Fruit fly (Drosophila melanogaster) whole organism, embryonic: ENCODE results near the gene Rab3GAP1.

Source experiments
- ATbp ChIP-seq: fragments of 200-800 bp; sonication (Bioruptor generic); optimal IDR thresholded peaks from 2 replicates; lab custom pipeline; 2017; ENCODE audit warnings: missing biosample characterization, mild to moderate bottlenecking, missing genetic modification characterization, missing genetic modification reagents
- Adf1 ChIP-seq: fragments of 200-800 bp; sonication (Bioruptor generic); IDR thresholded peaks from 2 replicates; pipeline ENCODE4 v1.3.6; 2022; ENCODE audit warnings: missing biosample characterization, missing genetic modification characterization
- Atf6 ChIP-seq: fragments of 200-800 bp; sonication (Bioruptor generic); IDR thresholded peaks from 2 replicates; pipeline ENCODE4 v1.3.6; 2022; ENCODE audit warnings: missing biosample characterization, missing genetic modification characterization
- BtbVII ChIP-seq: fragments of 200-800 bp; sonication (Bioruptor generic); optimal IDR thresholded peaks from 3 replicates; lab custom pipeline; 2017; ENCODE audit warnings: missing biosample characterization, mild to moderate bottlenecking, missing genetic modification characterization
- CG10147 ChIP-seq: fragments of 200-800 bp; sonication (Bioruptor generic); optimal IDR thresholded peaks from 2 replicates; lab custom pipeline; 2019; ENCODE audit warnings: missing biosample characterization, mild to moderate bottlenecking, missing genetic modification characterization, moderate library complexity
- CG10654 ChIP-seq: fragments of 200-800 bp; sonication (Bioruptor generic); optimal IDR thresholded peaks from 2 replicates; lab custom pipeline; 2016; ENCODE audit warnings: missing biosample characterization, missing genetic modification characterization
- CG11247 ChIP-seq: fragments of 200-800 bp; sonication (Bioruptor generic); IDR thresholded peaks from 2 replicates; pipeline ENCODE4 v1.3.6; 2022; ENCODE audit warnings: missing biosample characterization, missing genetic modification characterization
- CG12071 ChIP-seq: fragments of 200-800 bp; sonication (Bioruptor generic); optimal IDR thresholded peaks from 3 replicates; lab custom pipeline; 2018; ENCODE audit warnings: missing biosample characterization, mild to moderate bottlenecking, missing genetic modification characterization
- CG12391 ChIP-seq: fragments of 200-800 bp; sonication (Bioruptor generic); optimal IDR thresholded peaks from 3 replicates; lab custom pipeline; 2018; ENCODE audit warnings: missing biosample characterization, mild to moderate bottlenecking, missing genetic modification characterization, moderate library complexity
- CG13424 ChIP-seq: fragments of 200-800 bp; sonication (Bioruptor generic); optimal IDR thresholded peaks from 2 replicates; lab custom pipeline; 2019; ENCODE audit warnings: missing biosample characterization, mild to moderate bottlenecking, missing genetic modification characterization, moderate library complexity
- CG13624 ChIP-seq: fragments of 200-800 bp; sonication (Bioruptor generic); optimal IDR thresholded peaks from 2 replicates; lab custom pipeline; 2016; ENCODE audit warnings: missing biosample characterization, missing genetic modification characterization
- CG15269 ChIP-seq: fragments of 200-800 bp; sonication (Bioruptor generic); optimal IDR thresholded peaks from 2 replicates; lab custom pipeline; 2018; ENCODE audit warnings: missing biosample characterization, mild to moderate bottlenecking, missing genetic modification characterization, moderate library complexity
- CG31224 ChIP-seq: fragments of 200-800 bp; sonication (Bioruptor generic); IDR thresholded peaks from 2 replicates; pipeline ENCODE4 v1.3.6; 2022; ENCODE audit warnings: missing biosample characterization, missing genetic modification characterization
- CG34422 ChIP-seq: fragments of 200-800 bp; sonication (Bioruptor generic); IDR thresholded peaks from 3 replicates; pipeline ENCODE4 v1.3.6; 2022; ENCODE audit warnings: missing biosample characterization, missing genetic modification characterization
- CG4282 ChIP-seq: fragments of 200-800 bp; sonication (Bioruptor generic); optimal IDR thresholded peaks from 2 replicates; lab custom pipeline; 2016; ENCODE audit warnings: missing biosample characterization, missing genetic modification characterization
- CG4404 ChIP-seq: fragments of 200-800 bp; sonication (Bioruptor generic); IDR thresholded peaks from 2 replicates; pipeline ENCODE4 v1.3.6; 2022; ENCODE audit warnings: missing biosample characterization, missing genetic modification characterization
- CG4707 ChIP-seq: fragments of 200-800 bp; sonication (Bioruptor generic); optimal IDR thresholded peaks from 2 replicates; lab custom pipeline; 2018; ENCODE audit warnings: missing biosample characterization, mild to moderate bottlenecking, missing genetic modification characterization, moderate library complexity
- CG4820 ChIP-seq: fragments of 200-800 bp; sonication (Bioruptor generic); optimal IDR thresholded peaks from 3 replicates; lab custom pipeline; 2016; ENCODE audit warnings: missing biosample characterization, missing genetic modification characterization
- CG7745 ChIP-seq: fragments of 200-800 bp; sonication (Bioruptor generic); optimal IDR thresholded peaks from 2 replicates; lab custom pipeline; 2018; ENCODE audit warnings: missing biosample characterization, mild to moderate bottlenecking, missing genetic modification characterization, moderate library complexity
- CG8388 ChIP-seq: fragments of 200-800 bp; sonication (Bioruptor generic); optimal IDR thresholded peaks from 2 replicates; lab custom pipeline; 2019; ENCODE audit warnings: missing biosample characterization, mild to moderate bottlenecking, missing genetic modification characterization, moderate library complexity
- Chrac-16 ChIP-seq: fragments of 200-800 bp; sonication (Bioruptor generic); optimal IDR thresholded peaks from 3 replicates; lab custom pipeline; 2016; ENCODE audit warnings: missing biosample characterization, missing genetic modification characterization
- CoRest ChIP-seq: fragments of 200-800 bp; sonication (Bioruptor generic); optimal IDR thresholded peaks from 3 replicates; lab custom pipeline; 2018; ENCODE audit warnings: missing biosample characterization, mild to moderate bottlenecking, missing genetic modification characterization, moderate library complexity
- D ChIP-seq, 2 experiments: fragments of 200-800 bp in 1 of 2; fragments of >200 bp in 1 of 2; sonication (Bioruptor generic) in 1 of 2; optimal IDR thresholded peaks; 2 replicates in 1 of 2; 3 replicates in 1 of 2; lab custom pipeline; 2017; ENCODE audit warnings: mild to moderate bottlenecking in 1 of 2, missing biosample characterization in 1 of 2, missing genetic modification characterization in 1 of 2, missing genetic modification reagents in 1 of 2
- Dad ChIP-seq: fragments of 200-800 bp; sonication (Bioruptor generic); optimal IDR thresholded peaks from 3 replicates; lab custom pipeline; 2016; ENCODE audit warnings: missing biosample characterization, missing genetic modification characterization
- Dip3 ChIP-seq: fragments of 200-800 bp; sonication (Bioruptor generic); optimal IDR thresholded peaks from 3 replicates; lab custom pipeline; 2016; ENCODE audit warnings: missing biosample characterization, missing genetic modification characterization
- E2f1 ChIP-seq: fragments of 200-800 bp; sonication (Bioruptor generic); IDR thresholded peaks from 2 replicates; pipeline ENCODE4 v1.3.6; 2022; ENCODE audit warnings: missing biosample characterization, missing genetic modification characterization
- E2f2 ChIP-seq: fragments of 200-800 bp; sonication (Bioruptor generic); IDR thresholded peaks from 2 replicates; pipeline ENCODE4 v1.3.6; 2022; ENCODE audit warnings: missing biosample characterization, missing genetic modification characterization
- Elba2 ChIP-seq: fragments of 200-800 bp; sonication (Bioruptor generic); optimal IDR thresholded peaks from 3 replicates; lab custom pipeline; 2016; ENCODE audit warnings: missing biosample characterization, missing genetic modification characterization
- Ets65A ChIP-seq: fragments of 200-800 bp; sonication (Bioruptor generic); peaks from one replicate; lab custom pipeline; 2016; ENCODE audit warnings: missing biosample characterization, missing genetic modification characterization
- Gug ChIP-seq: fragments of 200-800 bp; sonication (Bioruptor generic); IDR thresholded peaks from 4 replicates; pipeline ENCODE4 v1.3.6; 2022; ENCODE audit warnings: missing biosample characterization, missing genetic modification characterization
- Hmx ChIP-seq: fragments of 200-800 bp; sonication (Bioruptor generic); optimal IDR thresholded peaks from 2 replicates; lab custom pipeline; 2016; ENCODE audit warnings: missing biosample characterization, missing genetic modification characterization
- Max ChIP-seq: fragments of 200-800 bp; sonication (Bioruptor generic); optimal IDR thresholded peaks from 2 replicates; lab custom pipeline; 2016; ENCODE audit warnings: missing biosample characterization, mild to moderate bottlenecking, missing genetic modification characterization
- Nf-YC ChIP-seq: fragments of 200-800 bp; optimal IDR thresholded peaks from 3 replicates; lab custom pipeline; 2019; ENCODE audit warnings: missing biosample characterization, mild to moderate bottlenecking, missing genetic modification characterization, moderate library complexity
- Ptx1 ChIP-seq: fragments of 200-800 bp; sonication (Bioruptor generic); IDR thresholded peaks from 2 replicates; pipeline ENCODE4 v1.3.6; 2022; ENCODE audit warnings: missing biosample characterization, missing genetic modification characterization
- Sox102F ChIP-seq: fragments of 200-800 bp; sonication (Bioruptor generic); optimal IDR thresholded peaks from 2 replicates; lab custom pipeline; 2018; ENCODE audit warnings: missing biosample characterization, mild to moderate bottlenecking, missing genetic modification characterization, moderate library complexity
- Taf1 ChIP-seq: fragments of 200-800 bp; sonication (Bioruptor generic); IDR thresholded peaks from 2 replicates; pipeline ENCODE4 v1.3.6; 2022; ENCODE audit warnings: missing biosample characterization, missing genetic modification characterization
- Xbp1 ChIP-seq: fragments of 200-800 bp; sonication (Bioruptor generic); optimal IDR thresholded peaks from 3 replicates; lab custom pipeline; 2016; ENCODE audit warnings: missing biosample characterization, mild to moderate bottlenecking, missing genetic modification characterization
- Xrp1 ChIP-seq: fragments of 200-800 bp; sonication (Bioruptor generic); IDR thresholded peaks from 2 replicates; pipeline ENCODE4 v1.3.6; 2022; ENCODE audit warnings: missing biosample characterization, missing genetic modification characterization
- ase ChIP-seq: fragments of 200-800 bp; sonication (Bioruptor generic); IDR thresholded peaks from 3 replicates; pipeline ENCODE4 v1.3.6; 2022; ENCODE audit warnings: missing biosample characterization, missing genetic modification characterization
- eve ChIP-seq, 2 experiments: fragments of >200 bp; optimal IDR thresholded peaks; 2 replicates each; lab custom pipeline; 2017; ENCODE audit warnings: missing biosample characterization in 2 of 2, missing genetic modification characterization in 2 of 2
- grn ChIP-seq: fragments of 200-800 bp; sonication (Bioruptor generic); optimal IDR thresholded peaks from 3 replicates; lab custom pipeline; 2017; ENCODE audit warnings: missing biosample characterization, missing genetic modification characterization
- knrl ChIP-seq: fragments of 200-800 bp; sonication (Bioruptor generic); IDR thresholded peaks from 3 replicates; pipeline ENCODE4 v1.3.6; 2022; ENCODE audit warnings: missing biosample characterization, missing genetic modification characterization; ENCODE audit not compliant: partially characterized antibody
- ranshi ChIP-seq: fragments of 200-800 bp; sonication (Bioruptor generic); IDR thresholded peaks from 2 replicates; pipeline ENCODE4 v1.3.6; 2022; ENCODE audit warnings: missing biosample characterization, missing genetic modification characterization
- row ChIP-seq: fragments of 200-800 bp; sonication (Bioruptor generic); IDR thresholded peaks from 3 replicates; pipeline ENCODE4 v1.3.6; 2022; ENCODE audit warnings: missing biosample characterization, missing genetic modification characterization
- so ChIP-seq: fragments of 200-800 bp; sonication (Bioruptor generic); IDR thresholded peaks from 3 replicates; pipeline ENCODE4 v1.3.6; 2022; ENCODE audit warnings: missing biosample characterization, missing genetic modification characterization
- ssp ChIP-seq: fragments of 200-800 bp; sonication (Bioruptor generic); IDR thresholded peaks from 2 replicates; pipeline ENCODE4 v1.3.6; 2022; ENCODE audit warnings: missing biosample characterization, missing genetic modification characterization
- sug ChIP-seq: fragments of 200-800 bp; optimal IDR thresholded peaks from 2 replicates; lab custom pipeline; 2019; ENCODE audit warnings: missing biosample characterization, mild to moderate bottlenecking, missing genetic modification characterization, moderate library complexity
- ttk ChIP-seq: fragments of 200-800 bp; sonication (Bioruptor generic); IDR thresholded peaks from 2 replicates; pipeline ENCODE4 v2.1.2; 2022; ENCODE audit warnings: missing biosample characterization, missing genetic modification characterization
- tx ChIP-seq: fragments of 200-800 bp; sonication (Bioruptor generic); optimal IDR thresholded peaks from 2 replicates; lab custom pipeline; 2016; ENCODE audit warnings: missing biosample characterization, missing genetic modification characterization

Rab3GAP1 gene

dm6 chr2L:1629206-1629959, 18.4 kb upstream of the Rab3GAP1 start (continued):
- TF ChIP-seq Ets65A (GFP tag; lab: Kevin White, UChicago) (peak; percentile 93), CG34422 (peak; percentile 49; the same call in 1 of the 3 replicates), CG7745 (no peak), Taf1 (GFP tag; lab: Robert Waterston, UW) (peak; percentile 44; the same call in 1 of the 2 replicates), CG4707 (GFP tag; lab: Kevin White, UChicago) (no peak), Chrac-16 (peak; percentile 47), CG8388 (GFP tag; lab: Kevin White, UChicago) (no peak), Dad (GFP tag; lab: Kevin White, UChicago) (peak; percentile 40), Elba2 (GFP tag; lab: Kevin White, UChicago) (no peak), Nf-YC (tag; lab: Kevin White, UChicago) (peak; percentile 17), row (peak; percentile 81), CG15269 (tag; lab: Kevin White, UChicago) (peak; percentile 76), Dip3 (peak; percentile 81), E2f2 (peak; percentile 50), Sox102F (GFP tag; lab: Kevin White, UChicago) (peak; percentile 76), D (optimal IDR thresholded peaks at IDR 0.05; lab: Kevin White, UChicago) (no peak), D (GFP tag; optimal IDR thresholded peaks at IDR 0.05; lab: Kevin White, UChicago) (no peak), Adf1 (GFP tag; lab: Robert Waterston, UW) (peak; percentile 36; the same call in 1 of the 2 replicates), E2f1 (peak; percentile 62), tx (GFP tag; lab: Kevin White, UChicago) (no peak), Ptx1 (GFP tag; lab: Robert Waterston, UW) (peak; percentile 66), CG4404 (0 out of 2 replicates have a peak, but pooled peaks have one; percentile 26), Xrp1 (GFP tag; lab: Robert Waterston, UW) (peak; percentile 17; the same call in 1 of the 2 replicates), CG4282 (GFP tag; lab: Kevin White, UChicago) (no peak), CoRest (tag; lab: Kevin White, UChicago) (peak; percentile 58), so (peak; percentile 83), Hmx (GFP tag; lab: Kevin White, UChicago) (no peak), CG12071 (GFP tag; lab: Kevin White, UChicago) (peak; percentile 55), Xbp1 (GFP tag; lab: Kevin White, UChicago) (peak; percentile 50), CG31224 (GFP tag; lab: Robert Waterston, UW) (peak; percentile 29; the same call in 1 of the 2 replicates), grn (GFP tag; lab: Kevin White, UChicago) (no peak), Atf6 (GFP tag; lab: Robert Waterston, UW) (peak; percentile 87), CG13424 (peak; percentile 59), ATbp (GFP tag; lab: Kevin White, UChicago) (peak; percentile 1), ssp (no peak), CG10147 (GFP tag; lab: Kevin White, UChicago) (peak; percentile 36), ase (GFP tag; lab: Robert Waterston, UW) (0 out of 3 replicates have a peak, but pooled peaks have one; percentile 5), CG12391 (tag; lab: Kevin White, UChicago) (peak; percentile 62), BtbVII (GFP tag; lab: Kevin White, UChicago) (peak; percentile 34), CG13624 (GFP tag; lab: Kevin White, UChicago) (peak; percentile 17), eve (GFP tag; optimal IDR thresholded peaks at IDR 0.05; lab: Kevin White, UChicago) (peak in 1 of 2 experiments; percentile 7), CG4820 (peak; percentile 16), Gug (peak; percentile 27; the same call in 1 of the 4 replicates), CG11247 (GFP tag; lab: Robert Waterston, UW) (peak; percentile 38; the same call in 1 of the 2 replicates), ranshi (GFP tag; lab: Robert Waterston, UW) (peak; percentile 45; the same call in 1 of the 2 replicates), sug (tag; lab: Kevin White, UChicago) (peak; percentile 41), ttk (0 out of 2 replicates have a peak, but pooled peaks have one; percentile 36), CG10654 (GFP tag; lab: Kevin White, UChicago) (peak; percentile 15), knrl (GFP tag; lab: Robert Waterston, UW) (no peak), Max (GFP tag; lab: Kevin White, UChicago) (peak; percentile 35)
